Worm (Caenorhabditis elegans) whole organism, L2 larva: ENCODE results near the gene cyn-1.

Source experiments
- C34F6.9 ChIP-seq: fragments of 150-350 bp; optimal IDR thresholded peaks from 2 replicates; lab custom pipeline; 2014; ENCODE audit warnings: missing biosample characterization, missing genetic modification characterization
- F13H6.1 ChIP-seq: sonication (generic microtip); optimal IDR thresholded peaks from 2 replicates; lab custom pipeline; 2016; ENCODE audit warnings: missing genetic modification characterization, missing compliant biosample characterization
- R02D3.7 ChIP-seq: fragments of 150-350 bp; optimal IDR thresholded peaks from 2 replicates; lab custom pipeline; 2014; ENCODE audit warnings: missing biosample characterization, missing genetic modification characterization
- Y55F3AM.14 ChIP-seq: fragments of 200-800 bp; sonication (Bioruptor generic); optimal IDR thresholded peaks from 2 replicates; lab custom pipeline; 2018; ENCODE audit warnings: mild to moderate bottlenecking, missing genetic modification characterization, missing compliant biosample characterization
- ZK546.5 ChIP-seq: sonication (generic microtip); optimal IDR thresholded peaks from 2 replicates; lab custom pipeline; 2017; ENCODE audit warnings: missing biosample characterization, missing genetic modification characterization
- alr-1 ChIP-seq: fragments of 150-350 bp; optimal IDR thresholded peaks from 2 replicates; lab custom pipeline; 2014; ENCODE audit warnings: missing biosample characterization, missing genetic modification characterization
- aly-2 ChIP-seq: fragments of 150-350 bp; optimal IDR thresholded peaks from 2 replicates; lab custom pipeline; 2014; ENCODE audit warnings: missing biosample characterization, missing genetic modification characterization
- ama-1 ChIP-seq: fragments of 150-350 bp; optimal IDR thresholded peaks from 2 replicates; lab custom pipeline; 2018; ENCODE audit warnings: inconsistent platforms
- blmp-1 ChIP-seq: sonication (generic microtip); optimal IDR thresholded peaks from 2 replicates; lab custom pipeline; 2017; ENCODE audit warnings: missing genetic modification characterization, mild to moderate bottlenecking, missing compliant biosample characterization, antibody characterized with exemption, moderate library complexity; ENCODE audit not compliant: insufficient read depth
- ceh-16 ChIP-seq: fragments of 150-350 bp; optimal IDR thresholded peaks from 2 replicates; lab custom pipeline; 2014; ENCODE audit warnings: missing biosample characterization, missing genetic modification characterization
- ceh-82 ChIP-seq: fragments of 150-350 bp; optimal IDR thresholded peaks from 2 replicates; lab custom pipeline; 2014; ENCODE audit warnings: missing biosample characterization, missing genetic modification characterization
- crh-2 ChIP-seq: sonication (generic microtip); optimal IDR thresholded peaks from 2 replicates; lab custom pipeline; 2017; ENCODE audit warnings: missing biosample characterization, missing genetic modification characterization
- dmd-4 ChIP-seq: sonication (generic microtip); optimal IDR thresholded peaks from 2 replicates; lab custom pipeline; 2017; ENCODE audit warnings: missing biosample characterization, missing genetic modification characterization
- egl-27 ChIP-seq: sonication (generic microtip); optimal IDR thresholded peaks from 3 replicates; lab custom pipeline; 2017; ENCODE audit warnings: missing biosample characterization, missing genetic modification reagents, missing genetic modification characterization
- elt-1 ChIP-seq: fragments of 150-350 bp; optimal IDR thresholded peaks from 2 replicates; lab custom pipeline; 2014; ENCODE audit warnings: missing biosample characterization, missing genetic modification characterization
- elt-3 ChIP-seq: sonication (generic microtip); optimal IDR thresholded peaks from 2 replicates; lab custom pipeline; 2017; ENCODE audit warnings: missing biosample characterization, missing genetic modification characterization
- fos-1 ChIP-seq: fragments of 150-350 bp; optimal IDR thresholded peaks from 2 replicates; lab custom pipeline; 2014; ENCODE audit warnings: missing biosample characterization, missing genetic modification characterization
- gmeb-1 ChIP-seq: fragments of 150-350 bp; optimal IDR thresholded peaks from 2 replicates; lab custom pipeline; 2014; ENCODE audit warnings: missing biosample characterization, missing genetic modification characterization
- lin-11 ChIP-seq: fragments of 150-350 bp; sonication (generic microtip); optimal IDR thresholded peaks from 2 replicates; lab custom pipeline; 2014; ENCODE audit warnings: missing biosample characterization, missing genetic modification characterization, inconsistent platforms, mixed read lengths
- lin-13 ChIP-seq: fragments of 150-350 bp; optimal IDR thresholded peaks from 2 replicates; lab custom pipeline; 2014; ENCODE audit warnings: missing biosample characterization, missing genetic modification reagents, missing genetic modification characterization
- lin-39 ChIP-seq: fragments of 150-350 bp; optimal IDR thresholded peaks from 2 replicates; lab custom pipeline; 2014; ENCODE audit warnings: missing biosample characterization, missing genetic modification reagents, missing genetic modification characterization
- lsy-2 ChIP-seq, 2 experiments: fragments of 150-350 bp in 1 of 2; sonication (generic microtip) in 1 of 2; optimal IDR thresholded peaks; 2 replicates each; lab custom pipeline; 2014 to 2017; ENCODE audit warnings: missing biosample characterization in 2 of 2, missing genetic modification characterization in 2 of 2
- mab-5 ChIP-seq: fragments of 150-350 bp; optimal IDR thresholded peaks from 2 replicates; lab custom pipeline; 2014; ENCODE audit warnings: missing biosample characterization, missing genetic modification characterization
- mbf-1 ChIP-seq: sonication (generic microtip); optimal IDR thresholded peaks from 2 replicates; lab custom pipeline; 2017; ENCODE audit warnings: missing biosample characterization, missing genetic modification characterization
- mdl-1 ChIP-seq, 2 experiments: fragments of 150-350 bp in 1 of 2; sonication (generic microtip) in 1 of 2; optimal IDR thresholded peaks; 2 replicates each; lab custom pipeline; 2017; ENCODE audit warnings: missing biosample characterization in 2 of 2, missing genetic modification characterization in 2 of 2
- nhr-10 ChIP-seq: sonication (generic microtip); optimal IDR thresholded peaks from 2 replicates; lab custom pipeline; 2017; ENCODE audit warnings: missing biosample characterization, missing genetic modification characterization
- nhr-11 ChIP-seq: fragments of 150-350 bp; optimal IDR thresholded peaks from 2 replicates; lab custom pipeline; 2014; ENCODE audit warnings: missing biosample characterization, missing genetic modification characterization
- nhr-12 ChIP-seq: fragments of 150-350 bp; optimal IDR thresholded peaks from 2 replicates; lab custom pipeline; 2014; ENCODE audit warnings: missing biosample characterization, missing genetic modification characterization
- nhr-129 ChIP-seq: fragments of 150-350 bp; optimal IDR thresholded peaks from 2 replicates; lab custom pipeline; 2014; ENCODE audit warnings: missing biosample characterization, missing genetic modification characterization
- nhr-21 ChIP-seq: fragments of 150-350 bp; optimal IDR thresholded peaks from 2 replicates; lab custom pipeline; 2014; ENCODE audit warnings: missing biosample characterization, missing genetic modification characterization
- nhr-23 ChIP-seq: fragments of 150-350 bp; optimal IDR thresholded peaks from 2 replicates; lab custom pipeline; 2014; ENCODE audit warnings: missing biosample characterization, missing genetic modification reagents, missing genetic modification characterization
- nhr-237 ChIP-seq: fragments of 150-350 bp; optimal IDR thresholded peaks from 2 replicates; lab custom pipeline; 2014; ENCODE audit warnings: missing biosample characterization, missing genetic modification characterization
- nhr-25 ChIP-seq: fragments of 150-350 bp; sonication (generic microtip); optimal IDR thresholded peaks from 3 replicates; lab custom pipeline; 2014; ENCODE audit warnings: missing biosample characterization, missing genetic modification characterization
- nhr-6 ChIP-seq: fragments of 150-350 bp; optimal IDR thresholded peaks from 2 replicates; lab custom pipeline; 2014; ENCODE audit warnings: missing biosample characterization, missing genetic modification characterization
- nhr-77 ChIP-seq: fragments of 150-350 bp; optimal IDR thresholded peaks from 2 replicates; lab custom pipeline; 2014; ENCODE audit warnings: missing biosample characterization, missing genetic modification characterization
- peb-1 ChIP-seq: fragments of 150-350 bp; optimal IDR thresholded peaks from 2 replicates; lab custom pipeline; 2014; ENCODE audit warnings: missing biosample characterization, missing genetic modification characterization
- sem-4 ChIP-seq: fragments of 150-350 bp; optimal IDR thresholded peaks from 2 replicates; lab custom pipeline; 2014; ENCODE audit warnings: missing biosample characterization, missing genetic modification reagents, missing genetic modification characterization
- skn-1 ChIP-seq: sonication (generic microtip); optimal IDR thresholded peaks from 2 replicates; lab custom pipeline; 2017; ENCODE audit warnings: missing biosample characterization, missing genetic modification characterization
- sma-3 ChIP-seq: sonication (generic microtip); optimal IDR thresholded peaks from 2 replicates; lab custom pipeline; 2016; ENCODE audit warnings: missing genetic modification reagents, missing genetic modification characterization, missing compliant biosample characterization
- sma-9 ChIP-seq, 2 experiments: fragments of 150-350 bp in 1 of 2; sonication (generic microtip) in 1 of 2; optimal IDR thresholded peaks; 2 replicates each; lab custom pipeline; 2014 to 2016; ENCODE audit warnings: missing genetic modification characterization in 2 of 2, mild to moderate bottlenecking in 1 of 2, missing biosample characterization in 1 of 2, missing compliant biosample characterization in 1 of 2, missing genetic modification reagents in 1 of 2, moderate library complexity in 1 of 2
- snpc-4 ChIP-seq: fragments of 150-350 bp; optimal IDR thresholded peaks from 2 replicates; lab custom pipeline; 2014; ENCODE audit warnings: missing biosample characterization, missing genetic modification characterization
- unc-39 ChIP-seq: fragments of 150-350 bp; optimal IDR thresholded peaks from 2 replicates; lab custom pipeline; 2014; ENCODE audit warnings: missing biosample characterization, missing genetic modification characterization
- unc-55 ChIP-seq: fragments of 150-350 bp; sonication (generic microtip); optimal IDR thresholded peaks from 3 replicates; lab custom pipeline; 2014; ENCODE audit warnings: missing biosample characterization, missing genetic modification reagents, missing genetic modification characterization
- unc-62 ChIP-seq: fragments of 150-350 bp; optimal IDR thresholded peaks from 2 replicates; lab custom pipeline; 2014; ENCODE audit warnings: missing biosample characterization, missing genetic modification reagents, missing genetic modification characterization
- zag-1 ChIP-seq: fragments of 150-350 bp; optimal IDR thresholded peaks from 2 replicates; lab custom pipeline; 2014; ENCODE audit warnings: missing biosample characterization, missing genetic modification characterization
- ztf-1 ChIP-seq: fragments of 200-800 bp; sonication (Bioruptor generic); conservative IDR thresholded peaks from 2 replicates; pipeline ENCODE4 v1.3.6; 2022; ENCODE audit warnings: missing genetic modification characterization, missing compliant biosample characterization
- ztf-11 ChIP-seq: sonication (generic microtip); optimal IDR thresholded peaks from 2 replicates; lab custom pipeline; 2017; ENCODE audit warnings: missing biosample characterization, missing genetic modification characterization
- ztf-4 ChIP-seq: fragments of 150-350 bp; optimal IDR thresholded peaks from 2 replicates; lab custom pipeline; 2014; ENCODE audit warnings: missing biosample characterization, missing genetic modification characterization

The cyn-1 gene

DNA sequence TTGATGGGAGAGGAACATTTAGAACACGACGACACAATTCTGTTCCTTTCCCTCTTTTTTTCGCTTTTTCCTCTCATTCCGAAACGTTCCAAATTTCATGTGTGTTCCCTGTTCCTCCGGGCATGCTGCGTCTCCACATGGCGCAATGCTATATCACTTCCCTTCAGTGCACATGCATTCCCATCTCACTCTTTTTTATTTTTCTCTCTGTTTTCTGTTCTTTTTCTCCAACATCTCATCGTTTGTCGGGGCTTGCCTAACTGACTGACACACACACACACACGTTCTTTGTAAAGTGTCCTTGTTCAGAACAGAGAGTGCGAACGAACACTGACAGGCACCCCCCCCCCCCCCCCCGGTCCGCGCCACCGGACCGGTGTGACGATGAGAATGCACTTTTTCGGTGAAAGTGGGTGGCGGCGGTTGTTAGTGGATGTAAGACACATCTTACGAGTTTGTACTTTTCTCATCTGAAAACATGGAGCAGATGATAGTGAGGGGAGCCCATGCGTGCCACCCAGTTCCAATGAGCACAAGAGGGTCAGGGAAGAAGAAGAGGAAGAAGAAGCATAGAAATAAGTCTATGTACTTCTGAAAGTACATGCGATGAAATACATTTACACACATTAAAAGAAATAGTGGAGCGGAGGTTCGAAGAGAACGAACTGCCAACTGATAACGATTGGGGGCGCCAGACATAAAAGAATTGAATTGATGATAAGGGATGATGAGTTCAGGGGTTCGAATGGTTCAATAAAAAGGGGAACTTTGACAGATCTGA, 12.6 kb downstream of the cyn-1 start:
- TF ChIP-seq ztf-1 (GFP tag; lab: Robert Waterston, UW) (no peak), R02D3.7 (tag; lab: Kevin White, UChicago) (no peak), sem-4 (tag; lab: Kevin White, UChicago) (peak; percentile 84), aly-2 (tag; lab: Kevin White, UChicago) (no peak), nhr-25 (tag; lab: Kevin White, UChicago) (no peak), nhr-11 (tag; lab: Kevin White, UChicago) (no peak), nhr-129 (tag; lab: Kevin White, UChicago) (no peak), ZK546.5 (tag; lab: Kevin White, UChicago) (no peak), crh-2 (tag; lab: Kevin White, UChicago) (no peak), nhr-77 (tag; lab: Kevin White, UChicago) (no peak), ztf-4 (tag; lab: Kevin White, UChicago) (no peak), ceh-82 (tag; lab: Kevin White, UChicago) (no peak), unc-55 (GFP tag; lab: Kevin White, UChicago) (no peak), unc-39 (no peak), elt-3 (tag; lab: Kevin White, UChicago) (no peak), mab-5 (no peak), alr-1 (tag; lab: Kevin White, UChicago) (no peak), unc-62 (GFP tag; lab: Kevin White, UChicago) (no peak), mbf-1 (tag; lab: Kevin White, UChicago) (no peak), nhr-237 (tag; lab: Kevin White, UChicago) (no peak), ceh-16 (tag; lab: Kevin White, UChicago) (peak; percentile 30), Y55F3AM.14 (GFP tag; lab: Kevin White, UChicago) (peak; percentile 44), F13H6.1 (tag; lab: Kevin White, UChicago) (no peak), lsy-2 (tag; optimal IDR thresholded peaks at IDR 0.05; lab: Kevin White, UChicago) (peak in 1 of 2 experiments; percentile 52), sma-9 (GFP tag; optimal IDR thresholded peaks at IDR 0.05; lab: Kevin White, UChicago) (peak; percentile 90), sma-9 (tag; optimal IDR thresholded peaks at IDR 0.05; lab: Kevin White, UChicago) (peak; percentile 7), nhr-6 (no peak), sma-3 (no peak), mdl-1 (tag; optimal IDR thresholded peaks at IDR 0.05; lab: Kevin White, UChicago) (peak; percentile 60 to 69), nhr-23 (no peak), ztf-11 (tag; lab: Kevin White, UChicago) (no peak), zag-1 (tag; lab: Kevin White, UChicago) (no peak), skn-1 (peak; percentile 37), nhr-21 (peak; percentile 44), snpc-4 (tag; lab: Kevin White, UChicago) (no peak), fos-1 (tag; lab: Kevin White, UChicago) (peak; percentile 95), ama-1 (lab: Kevin White, UChicago) (no peak), blmp-1 (tag; lab: Kevin White, UChicago) (peak; percentile 96), elt-1 (tag; lab: Kevin White, UChicago) (no peak), peb-1 (tag; lab: Kevin White, UChicago) (no peak), egl-27 (tag; lab: Kevin White, UChicago) (peak; percentile 52), gmeb-1 (tag; lab: Kevin White, UChicago) (no peak), dmd-4 (tag; lab: Kevin White, UChicago) (no peak), lin-11 (tag; lab: Kevin White, UChicago) (no peak), nhr-10 (no peak), lin-13 (GFP tag; lab: Kevin White, UChicago) (no peak), nhr-12 (tag; lab: Kevin White, UChicago) (no peak), C34F6.9 (tag; lab: Kevin White, UChicago) (peak; percentile 20), lin-39 (no peak)
